Worm (Caenorhabditis elegans) whole organism, mixed stage, embryonic: Measurements from ENCODE around the gene C53D6.7.

ENCODE experiments used
- hlh-1 ChIP-seq: fragments of 150-350 bp; optimal IDR thresholded peaks from 2 replicates; lab custom pipeline; 2014; ENCODE audit warnings: missing biosample characterization, missing genetic modification reagents, missing genetic modification characterization
- nhr-28 ChIP-seq: fragments of 150-350 bp; optimal IDR thresholded peaks from 2 replicates; lab custom pipeline; 2014; ENCODE audit warnings: missing biosample characterization, missing genetic modification characterization
- snpc-4 ChIP-seq: fragments of 150-350 bp; optimal IDR thresholded peaks from 2 replicates; lab custom pipeline; 2014; ENCODE audit warnings: missing biosample characterization, missing genetic modification characterization
- unc-39 ChIP-seq: fragments of 150-350 bp; optimal IDR thresholded peaks from 2 replicates; lab custom pipeline; 2014; ENCODE audit warnings: missing biosample characterization, missing genetic modification characterization

DNA sequence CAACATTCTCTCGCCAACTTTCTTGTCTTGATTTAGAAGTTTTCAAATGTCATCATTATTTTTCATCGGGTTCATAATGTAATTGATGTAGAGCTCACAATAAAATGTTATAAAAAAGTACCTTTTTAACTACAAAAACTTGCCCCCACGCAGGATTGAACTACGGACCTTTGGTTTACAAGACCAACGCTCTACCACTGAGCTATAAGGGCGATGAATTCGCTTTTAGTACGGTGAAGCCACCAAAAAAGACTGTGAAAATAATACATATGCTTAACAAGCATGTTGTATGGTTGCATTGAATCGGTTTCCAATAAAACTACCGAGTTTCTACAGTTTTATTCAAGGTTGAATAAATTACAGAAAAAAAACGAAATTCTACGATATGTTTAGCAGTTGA is 36.3 kb downstream of the C53D6.7 start:
- TF ChIP-seq snpc-4 (tag; lab: Kevin White, UChicago) = no peak
- no peak for TF ChIP-seq nhr-28 (tag; lab: Kevin White, UChicago)
- no peak for TF ChIP-seq unc-39 (tag; lab: Kevin White, UChicago)
- TF ChIP-seq hlh-1 (tag; lab: Kevin White, UChicago) = no peak
